Worm (Caenorhabditis elegans) whole organism, late embryonic: Measurements from ENCODE around the gene Y22D7AL.11.

Source experiments
- T23F11.4 ChIP-seq: fragments of 200-800 bp; sonication (Bioruptor generic); optimal IDR thresholded peaks from 2 replicates; lab custom pipeline; 2018; ENCODE audit warnings: mild to moderate bottlenecking, missing genetic modification characterization, missing compliant biosample characterization
- ama-1 ChIP-seq: fragments of 150-350 bp; optimal IDR thresholded peaks from 2 replicates; lab custom pipeline; 2014
- ceh-6 ChIP-seq: fragments of 200-800 bp; sonication (Bioruptor generic); optimal IDR thresholded peaks from 2 replicates; lab custom pipeline; 2018; ENCODE audit warnings: mild to moderate bottlenecking, missing genetic modification characterization, missing compliant biosample characterization
- hlh-8 ChIP-seq: sonication (generic microtip); optimal IDR thresholded peaks from 2 replicates; lab custom pipeline; 2016; ENCODE audit warnings: missing genotype, missing genetic modification characterization, missing compliant biosample characterization
- nfya-1 ChIP-seq: sonication (generic microtip); optimal IDR thresholded peaks from 2 replicates; lab custom pipeline; 2017; ENCODE audit warnings: missing genetic modification characterization, mild to moderate bottlenecking, missing compliant biosample characterization, antibody characterized with exemption, moderate library complexity
- npax-4 ChIP-seq: sonication (generic microtip); optimal IDR thresholded peaks from 2 replicates; lab custom pipeline; 2016; ENCODE audit warnings: missing genetic modification characterization, missing compliant biosample characterization
- pqm-1 ChIP-seq: sonication (generic microtip); optimal IDR thresholded peaks from 2 replicates; lab custom pipeline; 2016; ENCODE audit warnings: missing genetic modification characterization, missing compliant biosample characterization
- tbx-2 ChIP-seq: sonication (generic microtip); optimal IDR thresholded peaks from 2 replicates; lab custom pipeline; 2016; ENCODE audit warnings: missing genetic modification characterization, missing compliant biosample characterization

ce11 chrIII:1652925-1653324 is 18.8 kb upstream of the Y22D7AL.11 start:
- TF ChIP-seq npax-4: no peak
- no peak for TF ChIP-seq hlh-8 (tag; lab: Kevin White, UChicago)
- TF ChIP-seq ceh-6 (GFP tag; lab: Kevin White, UChicago): no peak
- no peak for TF ChIP-seq ama-1 (lab: Kevin White, UChicago)
- TF ChIP-seq T23F11.4: no peak
- TF ChIP-seq pqm-1: no peak
- TF ChIP-seq tbx-2 (tag; lab: Kevin White, UChicago): no peak
- no peak for TF ChIP-seq nfya-1 (tag; lab: Kevin White, UChicago)
